Worm (Caenorhabditis elegans): ENCODE measurements around the gene pbs-3.

DNA sequence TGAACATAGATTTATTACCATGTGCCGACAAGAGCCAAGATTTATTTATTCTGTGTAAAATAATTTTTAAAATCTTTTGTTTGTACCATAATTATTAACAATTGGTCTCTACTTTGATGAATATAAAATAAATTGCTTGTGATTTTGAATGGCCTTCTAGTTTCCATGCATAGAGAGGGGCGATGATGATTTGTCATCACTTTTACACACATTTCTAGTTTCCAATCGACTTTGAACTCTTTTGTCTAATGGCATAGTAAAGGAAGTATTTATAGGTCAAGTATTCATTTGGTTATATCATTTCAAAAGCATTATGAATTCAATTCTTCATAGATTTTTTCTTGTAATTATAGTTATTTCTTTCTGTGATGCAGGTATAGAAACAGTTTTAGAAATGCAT lies 48.4 kb upstream of the pbs-3 start, which contains the start of gene F59A6.10:
- no peak for TF ChIP-seq nhr-237 (tag; optimal IDR thresholded peaks at IDR 0.05)
- TF ChIP-seq ama-1 (optimal IDR thresholded peaks at IDR 0.05) = no peak
- TF ChIP-seq lir-3 (tag; optimal IDR thresholded peaks at IDR 0.05) = no peak
- no peak for TF ChIP-seq nhr-10 (tag; optimal IDR thresholded peaks at IDR 0.05)
- TF ChIP-seq ctbp-1 (GFP tag; IDR thresholded peaks at IDR 0.05) = no peak
- no peak for TF ChIP-seq spr-1 (tag; optimal IDR thresholded peaks at IDR 0.05)
- TF ChIP-seq ceh-28 (tag; optimal IDR thresholded peaks at IDR 0.05) = no peak
- TF ChIP-seq aly-2 (tag; optimal IDR thresholded peaks at IDR 0.05) = no peak
- TF ChIP-seq Y48G9A.11 (GFP tag; IDR thresholded peaks at IDR 0.05) = no peak
- no peak for TF ChIP-seq ztf-11 (tag; optimal IDR thresholded peaks at IDR 0.05)
- TF ChIP-seq lsy-2 (tag; optimal IDR thresholded peaks at IDR 0.05) = no peak
- TF ChIP-seq lim-7 (GFP tag; IDR thresholded peaks at IDR 0.05) = no peak
- no peak for TF ChIP-seq nhr-76 (tag; optimal IDR thresholded peaks at IDR 0.05)

All from whole organism, L4 larva.